Worm (Caenorhabditis elegans) whole organism, midembryonic: Measurements from ENCODE around the gene ppm-1.A.

Experiments used
- T22C8.4 ChIP-seq: fragments of 200-800 bp; sonication (Bioruptor generic); IDR thresholded peaks from 2 replicates; pipeline ENCODE4 v1.3.6; 2022; ENCODE audit warnings: missing genetic modification characterization, missing compliant biosample characterization
- flt-1 ChIP-seq: fragments of 200-800 bp; sonication (Bioruptor generic); IDR thresholded peaks from 2 replicates; pipeline ENCODE4 v1.3.6; 2022; ENCODE audit warnings: missing genetic modification characterization, missing compliant biosample characterization
- klf-2 ChIP-seq: fragments of 200-800 bp; sonication (Bioruptor generic); conservative IDR thresholded peaks from 2 replicates; pipeline ENCODE4 v1.3.6; 2022; ENCODE audit warnings: missing genetic modification reagents, missing genetic modification characterization, missing compliant biosample characterization
- med-1 ChIP-seq: sonication (generic microtip); optimal IDR thresholded peaks from 2 replicates; lab custom pipeline; 2017; ENCODE audit warnings: missing genetic modification characterization, mild to moderate bottlenecking, missing compliant biosample characterization, antibody characterized with exemption, missing genetic modification reagents; ENCODE audit not compliant: insufficient read depth
- ztf-23 ChIP-seq: fragments of 200-800 bp; sonication (Bioruptor generic); IDR thresholded peaks from 2 replicates; pipeline ENCODE4 v1.3.6; 2022; ENCODE audit warnings: missing genetic modification reagents, missing genetic modification characterization, missing compliant biosample characterization
- ztf-29 ChIP-seq: fragments of 200-800 bp; sonication (Bioruptor generic); IDR thresholded peaks from 2 replicates; pipeline ENCODE4 v1.3.6; 2022; ENCODE audit warnings: missing genetic modification reagents, missing genetic modification characterization, missing compliant biosample characterization

- TF ChIP-seq ztf-29 (GFP tag; lab: Robert Waterston, UW) (no peak), T22C8.4 (GFP tag; lab: Robert Waterston, UW) (no peak), med-1 (GFP tag; lab: Kevin White, UChicago) (no peak), klf-2 (GFP tag; lab: Robert Waterston, UW) (no peak), flt-1 (GFP tag; lab: Robert Waterston, UW) (no peak), ztf-23 (GFP tag; lab: Robert Waterston, UW) (no peak)
These were observed 12.8 kb upstream of the ppm-1.A start, which contains the start of gene srd-34 for ce11 chrV:10548981-10549380.
